Fruit fly (Drosophila melanogaster): Measurements from ENCODE around the gene CG46525.
A peak's percentile ranks its signal among the peaks of the same experiment; 100 is the strongest.

Gene CG46525

dm6 chr3L:17433555-17433954, 41.5 kb upstream of the CG46525 start, which contains the start of the genes Coq4 and CG32176 (continued):
- TF ChIP-seq Rel (GFP tag; optimal IDR thresholded peaks at IDR 0.05) (peak; percentile 42), Rel (tag; optimal IDR thresholded peaks at IDR 0.05) (peak; percentile 82), dl (GFP tag; optimal IDR thresholded peaks at IDR 0.05; ENCODE audit: insufficient read depth in 1 of 2, partially characterized antibody in 2 of 2) (no peak), br (GFP tag; optimal IDR thresholded peaks at IDR 0.05) (peak; percentile 98), Abd-B (GFP tag; optimal IDR thresholded peaks at IDR 0.05) (no peak)

dm6 chr3L:17436331-17436730, 38.7 kb upstream of the CG46525 start, which contains the start of gene CG12229:
Gene CG12229 (minus strand): TSS chr3L:17436431.
- TF ChIP-seq GATAd (GFP tag; optimal IDR thresholded peaks at IDR 0.05) (no peak), Hr78 (GFP tag; optimal IDR thresholded peaks at IDR 0.05) (no peak), rgr (GFP tag; optimal IDR thresholded peaks at IDR 0.05) (no peak), CG32264 (GFP tag; optimal IDR thresholded peaks at IDR 0.05) (no peak), dmrt93B (GFP tag; optimal IDR thresholded peaks at IDR 0.05) (no peak), N (GFP tag; optimal IDR thresholded peaks at IDR 0.05) (no peak), Myc (optimal IDR thresholded peaks at IDR 0.05) (no peak), br (GFP tag; optimal IDR thresholded peaks at IDR 0.05) (no peak), Hnf4 (GFP tag; optimal IDR thresholded peaks at IDR 0.05) (no peak), sv (GFP tag; optimal IDR thresholded peaks at IDR 0.05) (no peak), Vsx2 (GFP tag; optimal IDR thresholded peaks at IDR 0.05; ENCODE audit: partially characterized antibody) (no peak), Sp1 (GFP tag; optimal IDR thresholded peaks at IDR 0.05) (no peak), dsf (GFP tag; optimal IDR thresholded peaks at IDR 0.05; ENCODE audit: borderline replicate concordance) (no peak), CrebA (GFP tag; optimal IDR thresholded peaks at IDR 0.05; ENCODE audit: borderline replicate concordance) (no peak)

dm6 chr3L:17438872-17439495, 36.0 kb upstream of the CG46525 start, which contains the start of gene CG18265:
Gene CG18265 (plus strand): TSS chr3L:17439401.
- TF ChIP-seq sage (GFP tag; optimal IDR thresholded peaks at IDR 0.05) (no peak), br (GFP tag; optimal IDR thresholded peaks at IDR 0.05) (no peak), Hnf4 (GFP tag; optimal IDR thresholded peaks at IDR 0.05) (no peak), CG9705 (GFP tag; optimal IDR thresholded peaks at IDR 0.05) (no peak), lola (GFP tag; optimal IDR thresholded peaks at IDR 0.05) (no peak), Dfd (GFP tag; optimal IDR thresholded peaks at IDR 0.05) (no peak), Sp1 (GFP tag; optimal IDR thresholded peaks at IDR 0.05) (no peak)

dm6 chr3L:17441602-17442001, 33.4 kb upstream of the CG46525 start:
- TF ChIP-seq Dfd (GFP tag; optimal IDR thresholded peaks at IDR 0.05): peak; percentile 72
- no peak for TF ChIP-seq Jra (GFP tag; optimal IDR thresholded peaks at IDR 0.05)

- TF ChIP-seq sv (GFP tag; optimal IDR thresholded peaks at IDR 0.05) (no peak), jim (GFP tag; optimal IDR thresholded peaks at IDR 0.05) (no peak), Jra (GFP tag; optimal IDR thresholded peaks at IDR 0.05) (no peak), Myc (optimal IDR thresholded peaks at IDR 0.05) (no peak), Abd-B (GFP tag; optimal IDR thresholded peaks at IDR 0.05) (no peak), CG32264 (GFP tag; optimal IDR thresholded peaks at IDR 0.05) (no peak), CG9705 (GFP tag; optimal IDR thresholded peaks at IDR 0.05) (no peak), dmrt93B (GFP tag; optimal IDR thresholded peaks at IDR 0.05) (no peak)
Measured at dm6 chr3L:17444569-17444968, 30.5 kb upstream of the CG46525 start.

- TF ChIP-seq HLH106 (tag; optimal IDR thresholded peaks at IDR 0.05) (no peak), Dfd (GFP tag; optimal IDR thresholded peaks at IDR 0.05) (peak; percentile 82)
Measured at dm6 chr3L:17445629-17446431, 29.2 kb upstream of the CG46525 start.

- no peak for TF ChIP-seq woc (GFP tag; optimal IDR thresholded peaks at IDR 0.05)
- TF ChIP-seq fru (GFP tag; optimal IDR thresholded peaks at IDR 0.05): no peak
- TF ChIP-seq sage (GFP tag; optimal IDR thresholded peaks at IDR 0.05): no peak
- no peak for TF ChIP-seq HLH106 (tag; optimal IDR thresholded peaks at IDR 0.05)
- TF ChIP-seq brk (GFP tag; optimal IDR thresholded peaks at IDR 0.05): no peak
- no peak for TF ChIP-seq Mio (GFP tag; optimal IDR thresholded peaks at IDR 0.05)
- no peak for TF ChIP-seq jim (GFP tag; optimal IDR thresholded peaks at IDR 0.05)
- TF ChIP-seq Jra (GFP tag; optimal IDR thresholded peaks at IDR 0.05): no peak
- TF ChIP-seq psq (GFP tag; optimal IDR thresholded peaks at IDR 0.05): no peak
- no peak for TF ChIP-seq Hr78 (GFP tag; optimal IDR thresholded peaks at IDR 0.05)
- TF ChIP-seq Vsx2 (GFP tag; optimal IDR thresholded peaks at IDR 0.05; ENCODE audit: partially characterized antibody): no peak
Measured at dm6 chr3L:17447881-17448280, 27.1 kb upstream of the CG46525 start.

Measured in whole organism, wandering third instar larva.